Worm (Caenorhabditis elegans): ENCODE data around the gene chil-25.

Gene chil-25

ce11 chrII:9447965-9448364 is 26.3 kb downstream of the chil-25 start, which contains the start of gene chil-18:
Gene chil-18, plus strand, starts transcription at chrII:9448265.
- TF ChIP-seq snpc-4 (tag; optimal IDR thresholded peaks at IDR 0.05) (no peak), F16B12.6 (tag; optimal IDR thresholded peaks at IDR 0.05) (no peak), nhr-20 (tag; optimal IDR thresholded peaks at IDR 0.05) (peak; percentile 12)

- no peak for TF ChIP-seq pag-3 (tag; optimal IDR thresholded peaks at IDR 0.05; ENCODE audit: borderline replicate concordance, insufficient read depth)
- TF ChIP-seq fkh-10 (GFP tag; optimal IDR thresholded peaks at IDR 0.05): no peak
- no peak for TF ChIP-seq dsc-1 (tag; optimal IDR thresholded peaks at IDR 0.05)
- TF ChIP-seq nhr-11 (tag; optimal IDR thresholded peaks at IDR 0.05): no peak
- no peak for TF ChIP-seq lin-39 (tag; optimal IDR thresholded peaks at IDR 0.05)
- no peak for TF ChIP-seq ets-5 (GFP tag; IDR thresholded peaks at IDR 0.05)
- no peak for TF ChIP-seq skn-1 (tag; optimal IDR thresholded peaks at IDR 0.05)
- no peak for TF ChIP-seq nhr-76 (tag; optimal IDR thresholded peaks at IDR 0.05)
- no peak for TF ChIP-seq aha-1 (tag; optimal IDR thresholded peaks at IDR 0.05)
- TF ChIP-seq nhr-90 (tag; optimal IDR thresholded peaks at IDR 0.05; ENCODE audit: poor library complexity): no peak
- no peak for TF ChIP-seq lin-35 (GFP tag; optimal IDR thresholded peaks at IDR 0.05)
- no peak for TF ChIP-seq pax-3 (tag; optimal IDR thresholded peaks at IDR 0.05)
- no peak for TF ChIP-seq lin-13 (GFP tag; optimal IDR thresholded peaks at IDR 0.05)
- no peak for TF ChIP-seq lsy-2 (tag; optimal IDR thresholded peaks at IDR 0.05)
- TF ChIP-seq fkh-8 (tag; optimal IDR thresholded peaks at IDR 0.05): no peak
- TF ChIP-seq ceh-90 (tag; optimal IDR thresholded peaks at IDR 0.05): no peak
- no peak for TF ChIP-seq zag-1 (tag; optimal IDR thresholded peaks at IDR 0.05)
- TF ChIP-seq tbx-2 (tag; optimal IDR thresholded peaks at IDR 0.05): no peak
These were observed 28.9 kb downstream of the chil-25 start, which contains the start of gene R09D1.13 for ce11 chrII:9445368-9445767. Gene R09D1.13, minus strand, starts transcription at chrII:9445468.

ce11 chrII:9443522-9443921 is 30.7 kb downstream of the chil-25 start, which contains the start of gene chil-15:
Gene chil-15, minus strand, starts transcription at chrII:9443622.
- TF ChIP-seq pqm-1 (tag; optimal IDR thresholded peaks at IDR 0.05) (no peak), egl-13 (tag; optimal IDR thresholded peaks at IDR 0.05) (no peak), mep-1 (tag; optimal IDR thresholded peaks at IDR 0.05) (no peak), grh-1 (GFP tag; IDR thresholded peaks at IDR 0.05) (no peak), nhr-12 (tag; optimal IDR thresholded peaks at IDR 0.05) (no peak), snu-23 (GFP tag; optimal IDR thresholded peaks at IDR 0.05) (no peak), nhr-19 (GFP tag; conservative IDR thresholded peaks at IDR 0.05) (no peak), dsc-1 (tag; optimal IDR thresholded peaks at IDR 0.05) (no peak), ceh-8 (GFP tag; optimal IDR thresholded peaks at IDR 0.05) (no peak), ceh-90 (tag; optimal IDR thresholded peaks at IDR 0.05) (no peak)

- no peak for TF ChIP-seq mep-1 (tag; optimal IDR thresholded peaks at IDR 0.05)
- TF ChIP-seq ztf-11 (tag; optimal IDR thresholded peaks at IDR 0.05): no peak
- TF ChIP-seq lin-13 (GFP tag; optimal IDR thresholded peaks at IDR 0.05): no peak
- no peak for TF ChIP-seq nhr-90 (tag; optimal IDR thresholded peaks at IDR 0.05; ENCODE audit: poor library complexity)
- TF ChIP-seq ces-1 (GFP tag; optimal IDR thresholded peaks at IDR 0.05): no peak
- no peak for TF ChIP-seq nhr-85 (tag)
- TF ChIP-seq mab-9 (GFP tag; IDR thresholded peaks at IDR 0.05): no peak
- no peak for TF ChIP-seq lin-15B (tag; optimal IDR thresholded peaks at IDR 0.05)
- no peak for TF ChIP-seq zip-4 (GFP tag; optimal IDR thresholded peaks at IDR 0.05)
- no peak for TF ChIP-seq zag-1 (tag; optimal IDR thresholded peaks at IDR 0.05)
- TF ChIP-seq ztf-4 (tag; optimal IDR thresholded peaks at IDR 0.05): no peak
- no peak for TF ChIP-seq ceh-8 (GFP tag; optimal IDR thresholded peaks at IDR 0.05)
- no peak for TF ChIP-seq ets-5 (GFP tag; IDR thresholded peaks at IDR 0.05)
- TF ChIP-seq aha-1 (tag; optimal IDR thresholded peaks at IDR 0.05): no peak
- no peak for TF ChIP-seq efl-3 (GFP tag; optimal IDR thresholded peaks at IDR 0.05)
- TF ChIP-seq sox-4 (tag; optimal IDR thresholded peaks at IDR 0.05): no peak
- TF ChIP-seq fkh-4 (tag; optimal IDR thresholded peaks at IDR 0.05; ENCODE audit: borderline replicate concordance): no peak
- no peak for TF ChIP-seq snpc-4 (tag; optimal IDR thresholded peaks at IDR 0.05)
- no peak for TF ChIP-seq aly-2 (tag; optimal IDR thresholded peaks at IDR 0.05)
- no peak for TF ChIP-seq irx-1 (tag; optimal IDR thresholded peaks at IDR 0.05)
These were observed 32.4 kb downstream of the chil-25 start, which contains the start of gene chil-16 for ce11 chrII:9441838-9442237. Gene chil-16, minus strand, starts transcription at chrII:9441938.
